Worm (Caenorhabditis elegans): ENCODE measurements around the gene ugt-13.

ugt-13 gene

ce11 chrV:4881377-4881776 lies 27.3 kb upstream of the ugt-13 start, which contains the start of gene str-32:
str-32 (minus strand) TSS chrV:4881477.
- TF ChIP-seq unc-62 (GFP tag; optimal IDR thresholded peaks at IDR 0.05) (no peak), dox-1 (GFP tag; IDR thresholded peaks at IDR 0.05) (no peak), chd-7 (tag; optimal IDR thresholded peaks at IDR 0.05) (no peak), ztf-6 (GFP tag; IDR thresholded peaks at IDR 0.05) (no peak), ceh-91 (GFP tag; IDR thresholded peaks at IDR 0.05) (no peak), Y95B8A.8 (GFP tag; IDR thresholded peaks at IDR 0.05) (no peak), B0035.1 (tag; optimal IDR thresholded peaks at IDR 0.05) (no peak), ceh-27 (GFP tag; optimal IDR thresholded peaks at IDR 0.05) (no peak)

DNA sequence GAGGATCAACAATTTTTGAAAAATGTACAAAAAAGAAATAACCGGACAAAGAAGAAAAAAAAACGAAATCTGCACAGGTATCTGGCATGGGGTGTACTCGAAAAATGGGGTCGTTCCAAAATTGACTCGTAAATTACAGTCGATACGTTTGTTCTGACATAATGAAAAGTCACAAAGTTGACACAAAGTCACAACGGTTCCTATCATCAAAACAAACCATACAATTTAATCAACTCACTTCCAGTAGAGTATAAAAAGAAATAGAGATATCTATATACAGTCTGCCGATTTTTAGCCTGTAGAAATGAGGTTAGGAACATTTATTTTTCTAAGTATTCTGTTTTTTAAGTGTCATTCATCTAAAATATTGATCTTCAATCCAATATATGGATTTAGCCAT lies 24.2 kb upstream of the ugt-13 start, which contains the start of gene T19H12.12:
T19H12.12 (plus strand) TSS at position 301 of the 400 bp plus-strand sequence.
- no peak for TF ChIP-seq him-1 (tag; optimal IDR thresholded peaks at IDR 0.05)
- no peak for TF ChIP-seq hrde-1 (tag; optimal IDR thresholded peaks at IDR 0.05; ENCODE audit: borderline replicate concordance)
- TF ChIP-seq dox-1 (GFP tag; IDR thresholded peaks at IDR 0.05), result no peak
- no peak for TF ChIP-seq B0336.3 (GFP tag; IDR thresholded peaks at IDR 0.05)
- no peak for TF ChIP-seq snpc-1.1 (tag; optimal IDR thresholded peaks at IDR 0.05; ENCODE audit: insufficient read depth)

DNA sequence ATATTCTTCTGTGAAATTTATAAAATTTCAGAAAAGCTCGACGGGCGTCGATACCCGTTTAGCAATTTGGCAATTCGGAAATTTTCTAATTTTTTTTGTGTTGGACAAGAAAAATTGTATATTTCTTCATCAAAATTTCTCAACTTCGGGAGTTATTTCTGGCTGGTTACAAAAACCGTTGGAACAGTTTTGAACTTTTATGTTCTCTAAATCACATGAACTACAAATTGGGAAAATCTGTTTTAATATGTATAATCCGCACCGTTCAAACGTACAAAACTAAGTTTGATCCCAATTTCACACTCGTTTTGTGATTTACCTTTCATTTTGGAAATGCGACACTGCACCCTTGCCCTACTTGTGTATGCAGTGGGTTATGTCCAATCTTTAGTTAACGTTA lies 23.3 kb upstream of the ugt-13 start, which contains the start of gene T19H12.3:
T19H12.3 (plus strand) TSS at position 301 of the 400 bp plus-strand sequence.
- TF ChIP-seq fkh-3 (tag; optimal IDR thresholded peaks at IDR 0.05) (no peak), akir-1 (GFP tag; optimal IDR thresholded peaks at IDR 0.05) (no peak), Y67H2A.10 (GFP tag; conservative IDR thresholded peaks at IDR 0.05) (no peak), lin-35 (GFP tag; optimal IDR thresholded peaks at IDR 0.05) (no peak), atf-7 (tag; optimal IDR thresholded peaks at IDR 0.05) (no peak), lin-26 (GFP tag; IDR thresholded peaks at IDR 0.05) (no peak), madf-10 (tag; optimal IDR thresholded peaks at IDR 0.05) (no peak), him-1 (tag; optimal IDR thresholded peaks at IDR 0.05) (no peak), Y95B8A.8 (GFP tag; IDR thresholded peaks at IDR 0.05) (no peak), attf-5 (GFP tag; optimal IDR thresholded peaks at IDR 0.05) (no peak), tlf-1 (GFP tag; optimal IDR thresholded peaks at IDR 0.05) (no peak), F49E8.2 (tag; optimal IDR thresholded peaks at IDR 0.05; ENCODE audit: insufficient read depth) (no peak), dox-1 (GFP tag; IDR thresholded peaks at IDR 0.05) (no peak), gei-17 (GFP tag; optimal IDR thresholded peaks at IDR 0.05) (no peak), tbx-9 (tag; optimal IDR thresholded peaks at IDR 0.05; ENCODE audit: borderline replicate concordance) (no peak)

DNA sequence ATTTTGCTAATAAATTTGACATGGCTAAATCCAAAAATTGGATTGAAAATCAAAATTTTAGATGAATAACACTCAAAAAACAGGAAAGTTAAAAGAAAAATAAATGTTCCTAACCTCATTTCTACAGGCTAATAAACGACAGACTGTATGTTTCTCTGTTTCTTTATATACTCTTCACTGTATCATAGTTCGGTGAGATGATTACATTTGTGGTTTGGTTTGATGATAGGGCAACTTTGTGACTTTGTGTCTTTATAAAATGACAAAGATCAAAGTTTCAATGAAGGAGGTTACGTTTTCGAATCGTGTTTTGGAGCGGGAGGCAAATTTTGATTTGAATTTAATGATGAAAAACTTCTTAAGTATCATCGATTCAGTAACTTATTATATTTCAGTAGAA lies 19.2 kb upstream of the ugt-13 start, which contains the start of gene ugt-12:
ugt-12 (minus strand) TSS at position 153 of the 400 bp plus-strand sequence.
- TF ChIP-seq mel-28 (tag; optimal IDR thresholded peaks at IDR 0.05; ENCODE audit: borderline replicate concordance) (no peak), mcd-1 (GFP tag; IDR thresholded peaks at IDR 0.05) (no peak), pha-4 (tag; optimal IDR thresholded peaks at IDR 0.05) (no peak), ztf-18 (tag; optimal IDR thresholded peaks at IDR 0.05) (no peak), hlh-12 (tag; optimal IDR thresholded peaks at IDR 0.05) (no peak), nhr-80 (tag; optimal IDR thresholded peaks at IDR 0.05) (peak; percentile 71), ceh-100 (GFP tag; IDR thresholded peaks at IDR 0.05) (no peak), ets-4 (GFP tag; optimal IDR thresholded peaks at IDR 0.05) (no peak)

DNA sequence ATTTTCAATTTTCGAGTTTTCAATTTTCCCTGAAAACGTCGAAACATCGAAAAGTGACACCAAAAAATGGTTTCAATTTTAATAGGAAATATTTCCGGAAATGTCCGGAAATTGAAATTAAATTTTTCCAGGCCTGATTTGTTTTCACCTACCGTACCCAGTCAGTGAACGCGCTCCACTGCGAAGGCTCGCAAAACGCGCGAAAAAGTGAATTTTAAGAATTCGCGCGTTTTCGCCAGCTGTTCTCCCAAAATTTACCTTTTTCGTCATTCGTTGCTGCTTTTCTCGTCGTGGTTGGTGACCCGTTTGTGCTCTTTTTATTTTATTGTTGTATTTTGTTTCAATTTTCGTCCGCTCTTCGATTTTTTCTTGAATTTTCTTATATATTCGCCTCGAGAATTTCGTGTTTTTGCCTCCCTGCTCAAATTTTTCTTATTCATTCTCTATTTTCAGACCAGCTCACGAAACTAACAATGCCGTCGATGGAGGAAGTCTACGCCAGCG lies 18.7 kb upstream of the ugt-13 start, which contains the start of gene T19H12.2:
T19H12.2 (plus strand) TSS at position 454 of the 504 bp plus-strand sequence.
- no peak for TF ChIP-seq ccch-3 (GFP tag; optimal IDR thresholded peaks at IDR 0.05)
- no peak for TF ChIP-seq ztf-6 (GFP tag; IDR thresholded peaks at IDR 0.05)
- no peak for TF ChIP-seq F55B11.4 (tag; optimal IDR thresholded peaks at IDR 0.05; ENCODE audit: borderline replicate concordance, insufficient read depth)
- TF ChIP-seq lag-1 (GFP tag; IDR thresholded peaks at IDR 0.05), result no peak
- no peak for TF ChIP-seq mxl-1 (tag; optimal IDR thresholded peaks at IDR 0.05)
- TF ChIP-seq Y95B8A.8 (GFP tag; IDR thresholded peaks at IDR 0.05), result peak; percentile 93
- no peak for TF ChIP-seq nfya-2 (GFP tag; IDR thresholded peaks at IDR 0.05)
- TF ChIP-seq fkh-3 (tag; optimal IDR thresholded peaks at IDR 0.05), result no peak
- peak; percentile 58 for TF ChIP-seq snpc-4 (GFP tag; optimal IDR thresholded peaks at IDR 0.05)
- TF ChIP-seq snpc-4 (tag; optimal IDR thresholded peaks at IDR 0.05), result peak in 3 of 4 experiments; percentile 32 to 70 (median 62)
- TF ChIP-seq F57C9.4 (tag; optimal IDR thresholded peaks at IDR 0.05), result no peak
- peak; percentile 93 for TF ChIP-seq B0019.2 (GFP tag; conservative IDR thresholded peaks at IDR 0.05)
- TF ChIP-seq D2030.7 (GFP tag; IDR thresholded peaks at IDR 0.05), result peak; percentile 98
